Fruit fly (Drosophila melanogaster): ENCODE results near the gene BBS8.

The BBS8 gene

dm6 chr2L:441927-442691, 19.4 kb downstream of the BBS8 start (continued):
- TF ChIP-seq fd59A (GFP tag; optimal IDR thresholded peaks at IDR 0.05), result peak; percentile 95
- TF ChIP-seq esn (GFP tag; optimal IDR thresholded peaks at IDR 0.05), result peak; percentile 98
- peak; percentile 97 for TF ChIP-seq Hr4 (GFP tag; optimal IDR thresholded peaks at IDR 0.05)
- peak; percentile 70 to 95 for TF ChIP-seq ss (GFP tag; optimal IDR thresholded peaks at IDR 0.05)
- TF ChIP-seq CG4318 (GFP tag; optimal IDR thresholded peaks at IDR 0.05), result peak; percentile 90
- TF ChIP-seq CG11762 (GFP tag; optimal IDR thresholded peaks at IDR 0.05; ENCODE audit: insufficient read depth), result peak; percentile 93
- peak; percentile 98 for TF ChIP-seq svp (GFP tag)
- TF ChIP-seq Hr39 (GFP tag; optimal IDR thresholded peaks at IDR 0.05), result peak; percentile 97
- peak; percentile 98 for TF ChIP-seq pdm3 (GFP tag; optimal IDR thresholded peaks at IDR 0.05)
- TF ChIP-seq acj6 (GFP tag; optimal IDR thresholded peaks at IDR 0.05), result peak; percentile 97
- peak; percentile 99 for TF ChIP-seq Eip78C (GFP tag)
- TF ChIP-seq fd85E (GFP tag; optimal IDR thresholded peaks at IDR 0.05), result peak; percentile 95
- peak; percentile 95 for TF ChIP-seq CG8119 (GFP tag; IDR thresholded peaks at IDR 0.05)
- peak; percentile 96 for TF ChIP-seq CG10631 (GFP tag; optimal IDR thresholded peaks at IDR 0.05)
- TF ChIP-seq Eip75B (GFP tag; optimal IDR thresholded peaks at IDR 0.05), result peak; percentile 97
- peak; percentile 88 for TF ChIP-seq dac (GFP tag; optimal IDR thresholded peaks at IDR 0.05)
- peak; percentile 97 for TF ChIP-seq Sox102F (GFP tag; optimal IDR thresholded peaks at IDR 0.05)
- TF ChIP-seq OdsH (GFP tag; optimal IDR thresholded peaks at IDR 0.05), result peak; percentile 97
- TF ChIP-seq CG6792 (GFP tag; optimal IDR thresholded peaks at IDR 0.05), result peak; percentile 98
- peak; percentile 96 for TF ChIP-seq net (GFP tag; optimal IDR thresholded peaks at IDR 0.05)
- TF ChIP-seq lz (GFP tag; optimal IDR thresholded peaks at IDR 0.05), result peak; percentile 97
- TF ChIP-seq CG10669 (GFP tag; optimal IDR thresholded peaks at IDR 0.05), result peak; percentile 96
- peak; percentile 79 for TF ChIP-seq Hr38 (GFP tag; optimal IDR thresholded peaks at IDR 0.05)
- peak; percentile 97 for TF ChIP-seq CG11902 (GFP tag; optimal IDR thresholded peaks at IDR 0.05)
- peak; percentile 94 for TF ChIP-seq dsx (GFP tag; optimal IDR thresholded peaks at IDR 0.05; ENCODE audit: poor library complexity, severe bottlenecking)
- peak; percentile 96 for TF ChIP-seq achi (GFP tag; optimal IDR thresholded peaks at IDR 0.05)
- peak; percentile 96 for TF ChIP-seq Lpt (GFP tag; optimal IDR thresholded peaks at IDR 0.05)
- TF ChIP-seq CG9139 (GFP tag; optimal IDR thresholded peaks at IDR 0.05), result peak; percentile 89
- TF ChIP-seq fkh (GFP tag; optimal IDR thresholded peaks at IDR 0.05), result no peak
- TF ChIP-seq CG7368 (GFP tag; optimal IDR thresholded peaks at IDR 0.05), result peak; percentile 98
- TF ChIP-seq CG11294 (GFP tag; IDR thresholded peaks at IDR 0.05), result peak; percentile 77
- peak; percentile 97 for TF ChIP-seq Sox14 (GFP tag; optimal IDR thresholded peaks at IDR 0.05)
- TF ChIP-seq CG1621 (tag; optimal IDR thresholded peaks at IDR 0.05), result peak; percentile 96

dm6 chr2L:447124-447523, 24.5 kb downstream of the BBS8 start:
- TF ChIP-seq CG10631 (GFP tag; optimal IDR thresholded peaks at IDR 0.05), result no peak
- TF ChIP-seq lz (GFP tag; optimal IDR thresholded peaks at IDR 0.05), result no peak
- no peak for TF ChIP-seq spab (GFP tag; optimal IDR thresholded peaks at IDR 0.05)
- no peak for TF ChIP-seq eg (GFP tag; IDR thresholded peaks at IDR 0.05)
- TF ChIP-seq net (GFP tag; optimal IDR thresholded peaks at IDR 0.05), result no peak
- TF ChIP-seq CG34406 (GFP tag; optimal IDR thresholded peaks at IDR 0.05), result no peak
- TF ChIP-seq cyc (GFP tag; optimal IDR thresholded peaks at IDR 0.05), result no peak
- no peak for TF ChIP-seq CG11762 (GFP tag; optimal IDR thresholded peaks at IDR 0.05; ENCODE audit: insufficient read depth)
- TF ChIP-seq fd85E (GFP tag; optimal IDR thresholded peaks at IDR 0.05), result no peak
- no peak for TF ChIP-seq Met (GFP tag; optimal IDR thresholded peaks at IDR 0.05)
- no peak for TF ChIP-seq Lpt (GFP tag; optimal IDR thresholded peaks at IDR 0.05)
- no peak for TF ChIP-seq vri (GFP tag; optimal IDR thresholded peaks at IDR 0.05)
- TF ChIP-seq acj6 (GFP tag; optimal IDR thresholded peaks at IDR 0.05), result no peak
- no peak for TF ChIP-seq Eip93F (GFP tag; optimal IDR thresholded peaks at IDR 0.05)

Data from whole organism, prepupa.